Fruit fly (Drosophila melanogaster): ENCODE measurements around the gene bip1.

- TF ChIP-seq bab1 (GFP tag; optimal IDR thresholded peaks at IDR 0.05) (no peak), Hr96 (GFP tag; optimal IDR thresholded peaks at IDR 0.05) (no peak), Clk (GFP tag; optimal IDR thresholded peaks at IDR 0.05) (no peak), CG12768 (GFP tag; optimal IDR thresholded peaks at IDR 0.05) (no peak), pad (GFP tag; optimal IDR thresholded peaks at IDR 0.05) (no peak), Crg-1 (GFP tag; optimal IDR thresholded peaks at IDR 0.05) (no peak), kay (GFP tag; ENCODE audit: borderline replicate concordance) (no peak), CG5204 (GFP tag; optimal IDR thresholded peaks at IDR 0.05) (no peak), CG7101 (tag; optimal IDR thresholded peaks at IDR 0.05) (no peak), CG11617 (GFP tag; optimal IDR thresholded peaks at IDR 0.05) (no peak), toe (GFP tag; optimal IDR thresholded peaks at IDR 0.05) (no peak)
Measured at dm6 chr3L:8077953-8078352, 19.4 kb upstream of the bip1 start.
